Worm (Caenorhabditis elegans) whole organism, young adult: ENCODE data around the gene F31F6.3.

ENCODE experiments used
- C06A6.2 ChIP-seq: fragments of 200-800 bp; sonication (Bioruptor generic); conservative IDR thresholded peaks from 2 replicates; pipeline ENCODE4 v1.3.6; 2022; ENCODE audit warnings: missing genetic modification characterization, missing compliant biosample characterization
- D2030.7 ChIP-seq: fragments of 200-800 bp; sonication (Bioruptor generic); IDR thresholded peaks from 2 replicates; pipeline ENCODE4 v1.3.6; 2022; ENCODE audit warnings: missing genetic modification reagents, missing genetic modification characterization, missing compliant biosample characterization
- F22D6.2 ChIP-seq: sonication (generic microtip); optimal IDR thresholded peaks from 2 replicates; lab custom pipeline; 2016; ENCODE audit warnings: mild to moderate bottlenecking, missing genetic modification characterization, missing compliant biosample characterization
- F33H1.4 ChIP-seq: fragments of 200-800 bp; sonication (Bioruptor generic); IDR thresholded peaks from 2 replicates; pipeline ENCODE4 v1.3.6; 2022; ENCODE audit warnings: missing genetic modification reagents, missing genetic modification characterization, missing compliant biosample characterization
- F37B4.10 ChIP-seq: fragments of 200-800 bp; sonication (Bioruptor generic); IDR thresholded peaks from 2 replicates; pipeline ENCODE4 v1.3.6; 2022; ENCODE audit warnings: missing genetic modification characterization, missing compliant biosample characterization
- F55B11.4 ChIP-seq: sonication (generic microtip); optimal IDR thresholded peaks from 2 replicates; lab custom pipeline; 2016; ENCODE audit warnings: missing compliant biosample characterization, missing genetic modification characterization, borderline replicate concordance; ENCODE audit not compliant: insufficient read depth
- T07F8.4 ChIP-seq: sonication (generic microtip); optimal IDR thresholded peaks from 2 replicates; lab custom pipeline; 2016; ENCODE audit warnings: mild to moderate bottlenecking, missing genetic modification characterization, moderate library complexity, missing compliant biosample characterization
- T26A5.8 ChIP-seq: sonication (generic microtip); optimal IDR thresholded peaks from 2 replicates; lab custom pipeline; 2016; ENCODE audit warnings: missing genetic modification characterization, missing compliant biosample characterization
- Y56A3A.18 ChIP-seq: fragments of 200-800 bp; sonication (Bioruptor generic); IDR thresholded peaks from 2 replicates; pipeline ENCODE4 v1.3.6; 2022; ENCODE audit warnings: missing genetic modification reagents, missing genetic modification characterization, missing compliant biosample characterization
- Y67H2A.10 ChIP-seq: fragments of 200-800 bp; sonication (Bioruptor generic); conservative IDR thresholded peaks from 2 replicates; pipeline ENCODE4 v1.3.6; 2022; ENCODE audit warnings: missing genetic modification reagents, missing genetic modification characterization, missing compliant biosample characterization
- aptf-3 ChIP-seq: fragments of 200-800 bp; sonication (Bioruptor generic); IDR thresholded peaks from 2 replicates; pipeline ENCODE4 v1.3.6; 2022; ENCODE audit warnings: missing genetic modification characterization, missing compliant biosample characterization
- atf-7 ChIP-seq: sonication (generic microtip); optimal IDR thresholded peaks from 2 replicates; lab custom pipeline; 2017; ENCODE audit warnings: mild to moderate bottlenecking, missing genetic modification characterization, missing compliant biosample characterization
- ccch-3 ChIP-seq: fragments of 200-800 bp; sonication (Bioruptor generic); optimal IDR thresholded peaks from 2 replicates; lab custom pipeline; 2018; ENCODE audit warnings: mild to moderate bottlenecking, missing genetic modification characterization, missing compliant biosample characterization
- ceh-58 ChIP-seq: fragments of 200-800 bp; sonication (Bioruptor generic); IDR thresholded peaks from 2 replicates; pipeline ENCODE4 v1.3.6; 2022; ENCODE audit warnings: missing genetic modification characterization, missing compliant biosample characterization
- ceh-79 ChIP-seq: sonication (generic microtip); optimal IDR thresholded peaks from 2 replicates; lab custom pipeline; 2017; ENCODE audit warnings: mild to moderate bottlenecking, missing genetic modification characterization, missing compliant biosample characterization
- chd-7 ChIP-seq: sonication (generic microtip); optimal IDR thresholded peaks from 2 replicates; lab custom pipeline; 2016; ENCODE audit warnings: mild to moderate bottlenecking, missing genetic modification characterization, moderate library complexity, missing compliant biosample characterization
- die-1 ChIP-seq: sonication (generic microtip); optimal IDR thresholded peaks from 2 replicates; lab custom pipeline; 2016; ENCODE audit warnings: missing genotype, mild to moderate bottlenecking, missing genetic modification characterization, missing compliant biosample characterization
- dox-1 ChIP-seq: fragments of 200-800 bp; sonication (Bioruptor generic); IDR thresholded peaks from 2 replicates; pipeline ENCODE4 v1.3.6; 2022; ENCODE audit warnings: missing genetic modification reagents, missing genetic modification characterization, missing compliant biosample characterization
- dpl-1 ChIP-seq: fragments of 150-350 bp; optimal IDR thresholded peaks from 2 replicates; lab custom pipeline; 2014; ENCODE audit warnings: missing biosample characterization, missing genetic modification reagents, missing genetic modification characterization
- egl-18 ChIP-seq: fragments of 200-800 bp; sonication (Bioruptor generic); IDR thresholded peaks from 2 replicates; pipeline ENCODE4 v1.3.6; 2022; ENCODE audit warnings: missing genetic modification reagents, missing genetic modification characterization, missing compliant biosample characterization
- egl-44 ChIP-seq: fragments of 200-800 bp; sonication (Bioruptor generic); IDR thresholded peaks from 2 replicates; pipeline ENCODE4 v1.3.6; 2022; ENCODE audit warnings: missing genetic modification reagents, missing genetic modification characterization, missing compliant biosample characterization
- egrh-3 ChIP-seq: fragments of 200-800 bp; sonication (Bioruptor generic); IDR thresholded peaks from 2 replicates; pipeline ENCODE4 v1.3.6; 2022; ENCODE audit warnings: missing genetic modification reagents, missing genetic modification characterization, missing compliant biosample characterization
- ekl-4 ChIP-seq: fragments of 200-800 bp; sonication (Bioruptor generic); IDR thresholded peaks from 2 replicates; pipeline ENCODE4 v1.3.6; 2022; ENCODE audit warnings: missing genetic modification reagents, missing genetic modification characterization, missing compliant biosample characterization
- him-1 ChIP-seq: sonication (generic microtip); optimal IDR thresholded peaks from 2 replicates; lab custom pipeline; 2016; ENCODE audit warnings: missing genotype, missing genetic modification reagents, missing genetic modification characterization, missing compliant biosample characterization
- hmg-1.2 ChIP-seq: fragments of 200-800 bp; sonication (Bioruptor generic); IDR thresholded peaks from 2 replicates; pipeline ENCODE4 v1.3.6; 2022; ENCODE audit warnings: missing genetic modification reagents, missing genetic modification characterization, missing compliant biosample characterization
- hmg-20 ChIP-seq: fragments of 200-800 bp; sonication (Bioruptor generic); IDR thresholded peaks from 2 replicates; pipeline ENCODE4 v1.3.6; 2022; ENCODE audit warnings: missing genetic modification reagents, missing genetic modification characterization, missing compliant biosample characterization
- hsf-1 ChIP-seq: fragments of 200-800 bp; sonication (Bioruptor generic); IDR thresholded peaks from 2 replicates; pipeline ENCODE4 v1.3.6; 2022; ENCODE audit warnings: missing genetic modification reagents, missing genetic modification characterization, missing compliant biosample characterization
- let-526 ChIP-seq: fragments of 200-800 bp; sonication (Bioruptor generic); IDR thresholded peaks from 2 replicates; pipeline ENCODE4 v1.3.6; 2022; ENCODE audit warnings: missing genetic modification reagents, missing genetic modification characterization, missing compliant biosample characterization
- lsl-1 ChIP-seq: fragments of 200-800 bp; sonication (Bioruptor generic); optimal IDR thresholded peaks from 2 replicates; lab custom pipeline; 2018; ENCODE audit warnings: mild to moderate bottlenecking, missing genetic modification characterization, moderate library complexity, missing compliant biosample characterization
- lsy-27 ChIP-seq: sonication (generic microtip); optimal IDR thresholded peaks from 2 replicates; lab custom pipeline; 2017; ENCODE audit warnings: missing genetic modification characterization, mild to moderate bottlenecking, missing compliant biosample characterization, antibody characterized with exemption, missing genotype, borderline replicate concordance; ENCODE audit not compliant: insufficient read depth
- madf-3 ChIP-seq: fragments of 200-800 bp; sonication (Bioruptor generic); IDR thresholded peaks from 2 replicates; pipeline ENCODE4 v1.3.6; 2022; ENCODE audit warnings: missing genetic modification reagents, missing genetic modification characterization, missing compliant biosample characterization
- mes-4 ChIP-seq: sonication (generic microtip); optimal IDR thresholded peaks from 2 replicates; lab custom pipeline; 2016; ENCODE audit warnings: missing genotype, missing genetic modification characterization, missing compliant biosample characterization
- nfya-1 ChIP-seq: sonication (generic microtip); optimal IDR thresholded peaks from 2 replicates; lab custom pipeline; 2017; ENCODE audit warnings: antibody characterized with exemption, missing compliant biosample characterization, missing genetic modification characterization, borderline replicate concordance; ENCODE audit not compliant: insufficient read depth
- nfyb-1 ChIP-seq: fragments of 200-800 bp; sonication (Bioruptor generic); IDR thresholded peaks from 2 replicates; pipeline ENCODE4 v1.3.6; 2022; ENCODE audit warnings: missing genetic modification reagents, missing genetic modification characterization, missing compliant biosample characterization
- nhr-120 ChIP-seq: fragments of 200-800 bp; sonication (Bioruptor generic); IDR thresholded peaks from 2 replicates; pipeline ENCODE4 v1.3.6; 2022; ENCODE audit warnings: missing genetic modification characterization, missing compliant biosample characterization
- pbrm-1 ChIP-seq: fragments of 200-800 bp; sonication (Bioruptor generic); IDR thresholded peaks from 2 replicates; pipeline ENCODE4 v1.3.6; 2022; ENCODE audit warnings: missing genetic modification reagents, missing genetic modification characterization, missing compliant biosample characterization
- rcor-1 ChIP-seq: fragments of 200-800 bp; sonication (Bioruptor generic); IDR thresholded peaks from 2 replicates; pipeline ENCODE4 v1.3.6; 2022; ENCODE audit warnings: missing genetic modification reagents, missing genetic modification characterization, missing compliant biosample characterization
- snpc-3.4 ChIP-seq: sonication (generic microtip); optimal IDR thresholded peaks from 2 replicates; lab custom pipeline; 2017; ENCODE audit warnings: missing genetic modification characterization, mild to moderate bottlenecking, missing compliant biosample characterization, antibody characterized with exemption, moderate library complexity, missing genotype, missing genetic modification reagents
- tbp1 ChIP-seq: fragments of 200-800 bp; sonication (Bioruptor generic); optimal IDR thresholded peaks from 2 replicates; lab custom pipeline; 2018; ENCODE audit warnings: mild to moderate bottlenecking, missing genetic modification characterization, missing compliant biosample characterization
- tbx-9 ChIP-seq: sonication (generic microtip); optimal IDR thresholded peaks from 2 replicates; lab custom pipeline; 2016; ENCODE audit warnings: borderline replicate concordance, missing genetic modification characterization, inconsistent platforms, missing compliant biosample characterization
- tlf-1 ChIP-seq: fragments of 200-800 bp; sonication (Bioruptor generic); optimal IDR thresholded peaks from 2 replicates; lab custom pipeline; 2018; ENCODE audit warnings: mild to moderate bottlenecking, missing genetic modification characterization, missing compliant biosample characterization
- unc-62 ChIP-seq: fragments of 150-350 bp; optimal IDR thresholded peaks from 2 replicates; lab custom pipeline; 2014; ENCODE audit warnings: missing biosample characterization, missing genetic modification reagents, missing genetic modification characterization
- zfh-2 ChIP-seq: fragments of 200-800 bp; sonication (Bioruptor generic); conservative IDR thresholded peaks from 2 replicates; pipeline ENCODE4 v1.3.6; 2022; ENCODE audit warnings: missing genetic modification reagents, missing genetic modification characterization, missing compliant biosample characterization
- zim-3 ChIP-seq: sonication (generic microtip); optimal IDR thresholded peaks from 2 replicates; lab custom pipeline; 2017; ENCODE audit warnings: mild to moderate bottlenecking, missing genetic modification characterization, moderate library complexity, missing compliant biosample characterization
- ztf-22 ChIP-seq: fragments of 200-800 bp; sonication (Bioruptor generic); optimal IDR thresholded peaks from 2 replicates; lab custom pipeline; 2018; ENCODE audit warnings: mild to moderate bottlenecking, missing genetic modification characterization, moderate library complexity, missing compliant biosample characterization
- ztf-6 ChIP-seq: fragments of 200-800 bp; sonication (Bioruptor generic); IDR thresholded peaks from 2 replicates; pipeline ENCODE4 v1.3.6; 2022; ENCODE audit warnings: missing genetic modification reagents, missing genetic modification characterization, missing compliant biosample characterization

F31F6.3 gene

ce11 chrX:14888188-14888587 lies 15.5 kb upstream of the F31F6.3 start, which contains the start of gene daf-6:
TSS of gene daf-6 (plus strand) at chrX:14888488.
- no peak for TF ChIP-seq tbp1
- TF ChIP-seq C06A6.2 (GFP tag; lab: Robert Waterston, UW) = no peak
- TF ChIP-seq F33H1.4 = no peak
- TF ChIP-seq Y67H2A.10 (GFP tag; lab: Robert Waterston, UW) = no peak
- TF ChIP-seq ceh-58 (GFP tag; lab: Robert Waterston, UW) = no peak
- no peak for TF ChIP-seq D2030.7 (GFP tag; lab: Robert Waterston, UW)
- TF ChIP-seq T26A5.8 = no peak
- no peak for TF ChIP-seq chd-7 (tag; lab: Kevin White, UChicago)
- TF ChIP-seq hmg-1.2 (GFP tag; lab: Robert Waterston, UW) = no peak
- TF ChIP-seq aptf-3 (GFP tag; lab: Robert Waterston, UW) = no peak
- TF ChIP-seq nfya-1 (tag; lab: Kevin White, UChicago) = no peak
- TF ChIP-seq F22D6.2 = no peak

- TF ChIP-seq atf-7 (tag; lab: Kevin White, UChicago) (no peak), tbx-9 (tag; lab: Kevin White, UChicago) (no peak), madf-3 (no peak), ekl-4 (no peak), F55B11.4 (tag; lab: Kevin White, UChicago) (no peak), Y56A3A.18 (GFP tag; lab: Robert Waterston, UW) (no peak), egl-18 (GFP tag; lab: Robert Waterston, UW) (no peak), mes-4 (tag; lab: Kevin White, UChicago) (no peak), snpc-3.4 (tag; lab: Kevin White, UChicago) (no peak), him-1 (no peak), let-526 (no peak), lsl-1 (GFP tag; lab: Kevin White, UChicago) (no peak), hmg-20 (GFP tag; lab: Robert Waterston, UW) (no peak)
Measured at ce11 chrX:14885855-14886254, 13.2 kb upstream of the F31F6.3 start.

DNA sequence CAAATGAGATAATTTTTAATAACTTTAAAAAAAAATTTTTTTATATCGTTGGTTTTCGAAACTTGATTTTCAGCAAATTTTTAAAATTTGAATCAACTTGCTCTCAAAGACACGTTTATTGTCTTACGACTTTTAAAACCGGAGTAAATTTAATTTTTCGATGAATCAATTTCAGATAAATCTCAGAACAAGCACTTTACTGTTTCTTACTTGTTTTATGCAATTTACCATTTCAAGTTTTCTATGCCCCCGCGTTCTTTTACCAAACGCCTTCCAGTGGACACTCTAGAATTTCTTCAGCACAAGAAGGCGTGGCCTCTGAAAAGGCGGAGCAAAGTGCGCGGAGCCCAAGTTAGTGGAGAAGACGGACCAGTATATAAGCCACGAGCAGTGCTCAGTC lies 8.5 kb upstream of the F31F6.3 start, which contains the start of gene flp-8:
Gene flp-8 (plus strand): TSS at position 301 of the 400 bp plus-strand sequence.
- TF ChIP-seq dpl-1 (GFP tag; lab: Kevin White, UChicago) (no peak), lsy-27 (tag; lab: Kevin White, UChicago) (no peak)

DNA sequence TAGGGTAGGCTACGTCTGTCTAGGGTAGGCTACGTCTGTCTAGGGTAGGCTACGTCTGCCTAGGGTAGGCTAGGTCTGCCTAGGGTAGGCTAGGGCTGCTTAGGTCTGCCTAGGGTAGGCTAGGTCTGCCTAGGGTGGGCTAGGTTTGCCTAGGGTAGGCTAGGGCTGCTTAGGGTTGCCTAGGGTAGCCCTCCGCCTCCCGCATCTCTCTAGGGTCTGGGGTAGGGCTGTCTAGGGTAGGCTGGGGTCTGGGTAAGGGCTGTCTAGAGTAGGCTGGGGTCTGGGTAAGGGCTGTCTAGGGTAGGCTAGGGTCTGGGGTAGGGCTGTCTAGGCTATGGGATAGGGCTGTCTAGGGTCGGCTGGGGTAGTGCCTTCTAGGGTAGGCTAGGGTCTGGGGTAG lies 5.0 kb upstream of the F31F6.3 start:
- TF ChIP-seq unc-62 (GFP tag; lab: Kevin White, UChicago) = no peak
- no peak for TF ChIP-seq zim-3 (tag; lab: Kevin White, UChicago)
- no peak for TF ChIP-seq nhr-120 (GFP tag; lab: Robert Waterston, UW)
- no peak for TF ChIP-seq egl-18 (GFP tag; lab: Robert Waterston, UW)
- TF ChIP-seq egl-44 (GFP tag; lab: Robert Waterston, UW) = no peak
- no peak for TF ChIP-seq T07F8.4 (tag; lab: Kevin White, UChicago)
- TF ChIP-seq ztf-6 (GFP tag; lab: Robert Waterston, UW) = no peak
- TF ChIP-seq die-1 = no peak
- no peak for TF ChIP-seq ccch-3 (GFP tag; lab: Kevin White, UChicago)
- TF ChIP-seq dox-1 = 0 out of 2 replicates have a peak, but pooled peaks have one; percentile 19
- TF ChIP-seq nfyb-1 (GFP tag; lab: Robert Waterston, UW) = 0 out of 2 replicates have a peak, but pooled peaks have one; percentile 7
- 0 out of 2 replicates have a peak, but pooled peaks have one; percentile 7 for TF ChIP-seq hsf-1 (GFP tag; lab: Robert Waterston, UW)
- 0 out of 2 replicates have a peak, but pooled peaks have one; percentile 26 for TF ChIP-seq rcor-1 (GFP tag; lab: Robert Waterston, UW)
- TF ChIP-seq egrh-3 = peak; percentile 26; the same call in 1 of the 2 replicates
- no peak for TF ChIP-seq ztf-22 (GFP tag; lab: Kevin White, UChicago)
- TF ChIP-seq pbrm-1 (GFP tag; lab: Robert Waterston, UW) = no peak
- no peak for TF ChIP-seq ceh-79
- TF ChIP-seq F37B4.10 (GFP tag; lab: Robert Waterston, UW) = no peak
- TF ChIP-seq Y67H2A.10 (GFP tag; lab: Robert Waterston, UW) = no peak
- no peak for TF ChIP-seq tlf-1 (GFP tag; lab: Kevin White, UChicago)
- peak; percentile 64 for TF ChIP-seq zfh-2
